Fruit fly (Drosophila melanogaster) whole organism, prepupa: ENCODE data around the gene CG15201.

Experiments
- CG16779 ChIP-seq: fragments of 200-800 bp; sonication (Bioruptor generic); optimal IDR thresholded peaks from 3 replicates; lab custom pipeline; 2017; ENCODE audit warnings: missing biosample characterization, mild to moderate bottlenecking, missing genetic modification characterization
- CG32006 ChIP-seq: fragments of 200-800 bp; sonication (Bioruptor generic); optimal IDR thresholded peaks from 3 replicates; lab custom pipeline; 2017; ENCODE audit warnings: missing biosample characterization, mild to moderate bottlenecking, missing genetic modification characterization
- CG6276 ChIP-seq: fragments of 200-800 bp; sonication (Bioruptor generic); optimal IDR thresholded peaks from 2 replicates; lab custom pipeline; 2017; ENCODE audit warnings: missing biosample characterization, mild to moderate bottlenecking, missing genetic modification characterization
- CG6792 ChIP-seq: fragments of 200-800 bp; sonication (Bioruptor generic); optimal IDR thresholded peaks from 3 replicates; lab custom pipeline; 2016; ENCODE audit warnings: missing biosample characterization, missing genetic modification characterization
- Hr38 ChIP-seq: sonication (Bioruptor generic); optimal IDR thresholded peaks from 2 replicates; lab custom pipeline; 2016; ENCODE audit warnings: missing biosample characterization, missing genetic modification characterization
- Hr4 ChIP-seq: fragments of 200-800 bp; sonication (Bioruptor generic); optimal IDR thresholded peaks from 3 replicates; lab custom pipeline; 2016; ENCODE audit warnings: missing biosample characterization, missing genetic modification characterization
- Met ChIP-seq: fragments of 200-800 bp; sonication (Bioruptor generic); optimal IDR thresholded peaks from 3 replicates; lab custom pipeline; 2016; ENCODE audit warnings: missing biosample characterization, missing genetic modification characterization
- achi ChIP-seq: fragments of 200-800 bp; sonication (Bioruptor generic); optimal IDR thresholded peaks from 3 replicates; lab custom pipeline; 2016; ENCODE audit warnings: missing biosample characterization, missing genetic modification characterization
- acj6 ChIP-seq: fragments of 200-800 bp; sonication (Bioruptor generic); optimal IDR thresholded peaks from 3 replicates; lab custom pipeline; 2016; ENCODE audit warnings: missing biosample characterization, missing genetic modification characterization
- dac ChIP-seq: fragments of 200-800 bp; sonication (Bioruptor generic); optimal IDR thresholded peaks from 2 replicates; lab custom pipeline; 2017; ENCODE audit warnings: missing biosample characterization, mild to moderate bottlenecking, missing genetic modification characterization
- pdm3 ChIP-seq: fragments of 200-800 bp; sonication (Bioruptor generic); optimal IDR thresholded peaks from 3 replicates; lab custom pipeline; 2016; ENCODE audit warnings: missing biosample characterization, missing genetic modification characterization

- no peak for TF ChIP-seq CG6792
- no peak for TF ChIP-seq CG16779 (tag; lab: Kevin White, UChicago)
- TF ChIP-seq achi (GFP tag; lab: Kevin White, UChicago): no peak
- no peak for TF ChIP-seq acj6 (GFP tag; lab: Kevin White, UChicago)
- no peak for TF ChIP-seq dac (GFP tag; lab: Kevin White, UChicago)
- no peak for TF ChIP-seq Hr38 (GFP tag; lab: Kevin White, UChicago)
- no peak for TF ChIP-seq CG32006
- TF ChIP-seq Met (GFP tag; lab: Kevin White, UChicago): no peak
- no peak for TF ChIP-seq Hr4 (GFP tag; lab: Kevin White, UChicago)
- TF ChIP-seq CG6276: no peak
- TF ChIP-seq pdm3 (GFP tag; lab: Kevin White, UChicago): no peak
Observed at dm6 chrX:11144575-11144974, 655 bp downstream of the CG15201 start.
